Worm (Caenorhabditis elegans) whole organism, L3 larva: ENCODE measurements around the gene F26F4.5.
A peak's percentile ranks its signal among the peaks of the same experiment; 100 is the strongest.

Source experiments
- R02D3.7 ChIP-seq: fragments of 150-350 bp; optimal IDR thresholded peaks from 2 replicates; lab custom pipeline; 2014; ENCODE audit warnings: missing biosample characterization, missing genetic modification characterization
- ZK546.5 ChIP-seq: sonication (generic microtip); optimal IDR thresholded peaks from 2 replicates; lab custom pipeline; 2017; ENCODE audit warnings: missing biosample characterization, missing genetic modification characterization
- ama-1 ChIP-seq: fragments of 150-350 bp; optimal IDR thresholded peaks from 2 replicates; lab custom pipeline; 2018
- ceh-82 ChIP-seq: fragments of 150-350 bp; optimal IDR thresholded peaks from 2 replicates; lab custom pipeline; 2014; ENCODE audit warnings: missing biosample characterization, missing genetic modification characterization
- ceh-9 ChIP-seq: sonication (generic microtip); optimal IDR thresholded peaks from 2 replicates; lab custom pipeline; 2018; ENCODE audit warnings: missing biosample characterization, missing genetic modification characterization
- daf-12 ChIP-seq: fragments of 150-350 bp; optimal IDR thresholded peaks from 2 replicates; lab custom pipeline; 2014; ENCODE audit warnings: missing biosample characterization, missing genetic modification reagents, missing genetic modification characterization
- egl-27 ChIP-seq: sonication (generic microtip); optimal IDR thresholded peaks from 4 replicates; lab custom pipeline; 2017; ENCODE audit warnings: missing biosample characterization, missing genetic modification reagents, missing genetic modification characterization
- egl-5 ChIP-seq: fragments of 150-350 bp; optimal IDR thresholded peaks from 2 replicates; lab custom pipeline; 2017; ENCODE audit warnings: missing biosample characterization, missing genetic modification reagents, missing genetic modification characterization, inconsistent platforms
- elt-1 ChIP-seq: fragments of 150-350 bp; optimal IDR thresholded peaks from 2 replicates; lab custom pipeline; 2014; ENCODE audit warnings: missing biosample characterization, missing genetic modification characterization
- elt-2 ChIP-seq: sonication (generic microtip); optimal IDR thresholded peaks from 2 replicates; lab custom pipeline; 2016; ENCODE audit warnings: missing genetic modification reagents, mild to moderate bottlenecking, missing genetic modification characterization, missing compliant biosample characterization
- elt-3 ChIP-seq, 3 experiments: fragments of 150-350 bp in 1 of 3; sonication (generic microtip) in 2 of 3; optimal IDR thresholded peaks; 2 replicates in 2 of 3; 4 replicates in 1 of 3; lab custom pipeline; 2014 to 2017; ENCODE audit warnings: missing biosample characterization in 3 of 3, missing genetic modification characterization in 3 of 3
- fkh-10 ChIP-seq: sonication (generic microtip); optimal IDR thresholded peaks from 2 replicates; lab custom pipeline; 2017; ENCODE audit warnings: missing biosample characterization, missing genetic modification reagents, missing genetic modification characterization
- fkh-2 ChIP-seq: fragments of 150-350 bp; optimal IDR thresholded peaks from 2 replicates; lab custom pipeline; 2014; ENCODE audit warnings: missing biosample characterization, missing genetic modification reagents, missing genetic modification characterization
- hmg-11 ChIP-seq: sonication (generic microtip); optimal IDR thresholded peaks from 2 replicates; lab custom pipeline; 2016; ENCODE audit warnings: missing genetic modification characterization, missing compliant biosample characterization
- lin-15B ChIP-seq: fragments of 150-350 bp; optimal IDR thresholded peaks from 2 replicates; lab custom pipeline; 2014; ENCODE audit warnings: missing biosample characterization, missing genetic modification characterization
- lin-39 ChIP-seq: fragments of 150-350 bp; optimal IDR thresholded peaks from 2 replicates; lab custom pipeline; 2018; ENCODE audit warnings: missing biosample characterization, missing genetic modification reagents, missing genetic modification characterization
- mdl-1 ChIP-seq: fragments of 150-350 bp; optimal IDR thresholded peaks from 2 replicates; lab custom pipeline; 2014; ENCODE audit warnings: missing biosample characterization, missing genetic modification characterization
- nfya-1 ChIP-seq: sonication (generic microtip); optimal IDR thresholded peaks from 2 replicates; lab custom pipeline; 2017; ENCODE audit warnings: missing genetic modification characterization, mild to moderate bottlenecking, missing compliant biosample characterization, antibody characterized with exemption, moderate library complexity; ENCODE audit not compliant: insufficient read depth
- nhr-11 ChIP-seq: fragments of 150-350 bp; optimal IDR thresholded peaks from 2 replicates; lab custom pipeline; 2014; ENCODE audit warnings: missing biosample characterization, missing genetic modification characterization
- nhr-23 ChIP-seq: fragments of 150-350 bp; optimal IDR thresholded peaks from 2 replicates; lab custom pipeline; 2014; ENCODE audit warnings: missing biosample characterization, missing genetic modification reagents, missing genetic modification characterization
- nhr-237 ChIP-seq: fragments of 150-350 bp; optimal IDR thresholded peaks from 2 replicates; lab custom pipeline; 2014; ENCODE audit warnings: missing biosample characterization, missing genetic modification characterization
- nhr-25 ChIP-seq: sonication (generic microtip); optimal IDR thresholded peaks from 2 replicates; lab custom pipeline; 2017; ENCODE audit warnings: missing biosample characterization, missing genetic modification characterization
- nhr-28 ChIP-seq: fragments of 150-350 bp; optimal IDR thresholded peaks from 2 replicates; lab custom pipeline; 2014; ENCODE audit warnings: missing biosample characterization, missing genetic modification characterization
- nhr-43 ChIP-seq: sonication (generic microtip); optimal IDR thresholded peaks from 2 replicates; lab custom pipeline; 2016; ENCODE audit warnings: mild to moderate bottlenecking, missing genetic modification characterization, missing compliant biosample characterization; ENCODE audit not compliant: poor library complexity, severe bottlenecking
- nhr-67 ChIP-seq: fragments of 150-350 bp; optimal IDR thresholded peaks from 2 replicates; lab custom pipeline; 2014; ENCODE audit warnings: missing biosample characterization, missing genetic modification characterization
- nhr-76 ChIP-seq: fragments of 150-350 bp; sonication (generic microtip); optimal IDR thresholded peaks from 5 replicates; lab custom pipeline; 2014; ENCODE audit warnings: missing biosample characterization, missing genetic modification characterization
- nhr-77 ChIP-seq: fragments of 150-350 bp; optimal IDR thresholded peaks from 2 replicates; lab custom pipeline; 2014; ENCODE audit warnings: missing biosample characterization, missing genetic modification characterization
- pha-4 ChIP-seq: fragments of 150-350 bp; optimal IDR thresholded peaks from 2 replicates; lab custom pipeline; 2014; ENCODE audit warnings: missing biosample characterization, missing genetic modification reagents, missing genetic modification characterization
- skn-1 ChIP-seq: fragments of 150-350 bp; optimal IDR thresholded peaks from 2 replicates; lab custom pipeline; 2014; ENCODE audit warnings: missing biosample characterization, missing genetic modification characterization
- snpc-4 ChIP-seq: fragments of 150-350 bp; optimal IDR thresholded peaks from 2 replicates; lab custom pipeline; 2014; ENCODE audit warnings: missing biosample characterization, missing genetic modification characterization
- tbx-2 ChIP-seq: sonication (generic microtip); optimal IDR thresholded peaks from 2 replicates; lab custom pipeline; 2016; ENCODE audit warnings: mild to moderate bottlenecking, missing genetic modification characterization, missing compliant biosample characterization
- unc-62 ChIP-seq: fragments of 150-350 bp; sonication (generic microtip); optimal IDR thresholded peaks from 4 replicates; lab custom pipeline; 2014; ENCODE audit warnings: missing biosample characterization, missing genetic modification reagents, missing genetic modification characterization
- zag-1 ChIP-seq: fragments of 150-350 bp; optimal IDR thresholded peaks from 2 replicates; lab custom pipeline; 2014; ENCODE audit warnings: missing biosample characterization, missing genetic modification characterization
- ztf-11 ChIP-seq: fragments of 150-350 bp; optimal IDR thresholded peaks from 2 replicates; lab custom pipeline; 2014; ENCODE audit warnings: missing biosample characterization, missing genetic modification characterization
- ztf-4 ChIP-seq: fragments of 150-350 bp; optimal IDR thresholded peaks from 2 replicates; lab custom pipeline; 2014; ENCODE audit warnings: missing biosample characterization, missing genetic modification characterization

Gene F26F4.5

ce11 chrIII:4856992-4857391 lies 34.1 kb downstream of the F26F4.5 start:
- TF ChIP-seq R02D3.7 (no peak), elt-2 (tag; lab: Kevin White, UChicago) (no peak), elt-1 (tag; lab: Kevin White, UChicago) (no peak), egl-27 (tag; lab: Kevin White, UChicago) (no peak), pha-4 (tag; lab: Kevin White, UChicago) (no peak)

ce11 chrIII:4856109-4856508 lies 34.9 kb downstream of the F26F4.5 start, which contains the start of gene C35D10.7:
Gene C35D10.7 (plus strand): TSS chrIII:4856193.
- no peak for TF ChIP-seq nhr-67 (tag; lab: Kevin White, UChicago)
- no peak for TF ChIP-seq daf-12 (tag; lab: Kevin White, UChicago)

DNA sequence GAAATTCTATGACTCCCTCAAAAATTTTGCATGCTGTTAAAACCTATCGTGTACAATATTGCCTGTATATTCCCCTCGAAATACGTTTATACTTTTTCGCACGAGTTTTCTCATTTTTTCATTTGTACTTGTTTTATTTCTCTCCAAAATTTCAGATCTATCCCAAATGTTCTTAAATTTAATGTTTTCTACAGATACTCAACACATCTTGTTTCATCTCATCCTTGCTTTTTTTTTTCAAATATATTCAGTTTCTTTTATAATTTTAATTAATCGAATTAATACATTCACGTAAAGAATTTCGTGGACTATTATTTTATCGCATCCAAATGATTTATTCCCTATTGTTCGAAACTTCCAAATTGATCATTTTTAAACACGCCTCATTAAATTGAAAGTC lies 36.1 kb downstream of the F26F4.5 start, which contains the start of gene C35D10.8:
C35D10.8 (plus strand) TSS at position 301 of the 400 bp plus-strand sequence.
- TF ChIP-seq hmg-11 (tag; lab: Kevin White, UChicago) (no peak), snpc-4 (tag; lab: Kevin White, UChicago) (no peak), R02D3.7 (no peak), fkh-2 (tag; lab: Kevin White, UChicago) (no peak), nfya-1 (tag; lab: Kevin White, UChicago) (no peak), nhr-67 (tag; lab: Kevin White, UChicago) (no peak), daf-12 (tag; lab: Kevin White, UChicago) (no peak), nhr-77 (no peak), fkh-10 (GFP tag; lab: Kevin White, UChicago) (no peak), nhr-76 (tag; lab: Kevin White, UChicago) (no peak)
- TF ChIP-seq, all 47 proteins: peak for 0

DNA sequence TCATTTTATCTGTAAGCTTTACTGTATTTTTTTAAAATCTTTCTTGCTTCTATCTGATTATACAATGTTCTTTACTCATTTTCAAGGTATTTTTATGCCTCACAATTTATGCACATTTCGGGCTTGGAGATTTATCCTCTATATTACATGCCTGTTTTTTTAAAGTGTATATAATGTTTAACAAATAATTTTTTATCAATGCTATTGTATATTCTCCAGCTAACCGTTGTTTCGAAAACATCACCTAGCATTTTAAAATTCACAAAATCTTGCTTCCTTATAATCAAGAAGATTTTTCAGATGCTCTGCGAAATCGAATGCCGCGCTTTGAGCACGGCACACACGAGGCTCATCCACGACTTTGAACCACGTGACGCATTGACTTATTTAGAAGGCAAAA lies 39.0 kb downstream of the F26F4.5 start, which contains the start of gene ced-4:
ced-4 (plus strand) TSS at position 301 of the 400 bp plus-strand sequence.
- no peak for TF ChIP-seq ZK546.5 (tag; lab: Kevin White, UChicago)

DNA sequence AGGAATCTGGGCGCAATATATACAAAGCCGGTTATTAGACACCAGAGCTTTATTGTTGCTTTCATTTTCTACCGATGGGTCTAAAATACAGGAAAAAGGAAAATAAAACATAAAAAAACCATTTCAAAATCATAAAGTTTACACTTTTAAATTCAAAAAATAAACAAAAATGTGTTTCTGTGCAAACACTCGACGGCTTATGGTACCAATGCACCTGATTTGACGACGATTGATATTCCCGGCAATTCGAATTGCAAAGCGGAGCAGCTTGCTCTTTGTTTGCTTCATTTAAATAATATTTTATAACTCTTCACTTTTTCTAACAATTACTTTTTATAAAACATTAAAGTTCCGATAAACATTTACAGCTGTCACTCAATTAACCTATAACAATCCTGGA lies 40.9 kb downstream of the F26F4.5 start, which contains the start of gene F26A1.1:
F26A1.1 (plus strand) TSS at position 369 of the 400 bp plus-strand sequence.
- peak; percentile 45 for TF ChIP-seq skn-1 (tag; lab: Kevin White, UChicago)
- TF ChIP-seq pha-4 (tag; lab: Kevin White, UChicago), result peak; percentile 71
- peak; percentile 24 for TF ChIP-seq lin-15B (tag; lab: Kevin White, UChicago)
- no peak for TF ChIP-seq egl-5 (tag; lab: Kevin White, UChicago)
- peak; percentile 31 for TF ChIP-seq nfya-1 (tag; lab: Kevin White, UChicago)

DNA sequence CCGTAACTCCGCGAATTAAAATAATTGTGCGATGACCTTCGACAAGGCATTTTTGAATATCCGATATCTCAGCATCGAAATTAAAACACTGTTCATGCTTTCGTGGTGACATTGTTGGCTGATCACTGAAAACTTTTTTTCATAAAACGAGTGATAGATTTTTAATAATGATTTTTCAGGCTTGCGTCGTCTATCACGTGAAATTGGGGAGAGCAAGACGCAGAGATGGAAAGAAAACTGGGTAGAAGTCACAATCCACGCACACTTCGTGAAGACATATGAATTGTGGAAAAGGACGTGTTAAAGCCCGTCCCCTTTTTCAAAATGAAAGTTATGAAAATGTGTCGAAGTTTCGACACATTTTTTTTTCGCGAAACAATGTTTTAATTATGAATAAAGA lies 41.3 kb downstream of the F26F4.5 start, which contains the start of gene nonu-1:
nonu-1 (minus strand) TSS at position 169 of the 400 bp plus-strand sequence.
- TF ChIP-seq nhr-237 (tag; lab: Kevin White, UChicago) (no peak), ceh-82 (tag; lab: Kevin White, UChicago) (no peak), unc-62 (GFP tag; lab: Kevin White, UChicago) (no peak), lin-15B (tag; lab: Kevin White, UChicago) (no peak), ZK546.5 (tag; lab: Kevin White, UChicago) (no peak), nhr-23 (tag; lab: Kevin White, UChicago) (no peak), ztf-4 (tag; lab: Kevin White, UChicago) (no peak)

DNA sequence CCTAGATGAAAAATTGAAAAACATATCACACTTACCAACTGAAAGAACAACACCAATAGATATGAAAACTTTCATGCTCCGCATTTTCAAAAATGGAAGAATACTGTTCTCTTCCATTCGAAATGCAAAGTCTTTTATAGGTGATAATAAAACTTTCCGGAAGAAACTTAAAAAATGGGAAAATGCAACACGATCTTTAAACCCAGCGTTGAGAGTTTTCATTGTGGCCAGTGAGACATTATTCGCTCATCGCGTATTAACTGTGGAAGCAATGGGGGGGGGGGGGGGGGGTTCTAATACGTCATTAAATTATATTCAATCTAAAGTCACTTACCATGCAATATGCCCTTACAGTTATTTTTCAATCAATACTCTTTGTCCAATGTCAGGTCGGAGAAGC lies 46.7 kb downstream of the F26F4.5 start, which contains the start of the genes clec-157 and fkh-5:
clec-157 (minus strand) TSS at position 101 of the 400 bp plus-strand sequence.
fkh-5 (plus strand) TSS at position 336 of the 400 bp plus-strand sequence.
- TF ChIP-seq ceh-9 (tag; lab: Kevin White, UChicago) (no peak), ceh-82 (tag; lab: Kevin White, UChicago) (no peak), hmg-11 (tag; lab: Kevin White, UChicago) (no peak), ama-1 (lab: Kevin White, UChicago) (no peak), nhr-28 (tag; lab: Kevin White, UChicago) (no peak), ztf-11 (tag; lab: Kevin White, UChicago) (no peak), elt-3 (tag; optimal IDR thresholded peaks at IDR 0.05; lab: Kevin White, UChicago) (no peak), tbx-2 (no peak), egl-5 (tag; lab: Kevin White, UChicago) (no peak), nhr-11 (tag; lab: Kevin White, UChicago) (no peak), pha-4 (tag; lab: Kevin White, UChicago) (no peak), mdl-1 (tag; lab: Kevin White, UChicago) (no peak), zag-1 (tag; lab: Kevin White, UChicago) (no peak), nhr-43 (tag; lab: Kevin White, UChicago) (no peak), daf-12 (tag; lab: Kevin White, UChicago) (no peak), nhr-25 (no peak), elt-1 (tag; lab: Kevin White, UChicago) (no peak), lin-39 (tag; lab: Kevin White, UChicago) (no peak)
